Worm (Caenorhabditis elegans) whole organism, young adult: ENCODE data around the gene mca-1.
"Not testable (repeated sequence)": the region's sequence is repeated elsewhere in the genome, so short reads cannot be mapped to it uniquely, and the experiment has no call there.

Experiments used
- F23B12.7 ChIP-seq: sonication (generic microtip); optimal IDR thresholded peaks from 2 replicates; lab custom pipeline; 2017; ENCODE audit warnings: missing genetic modification characterization, mild to moderate bottlenecking, missing compliant biosample characterization, antibody characterized with exemption, moderate library complexity; ENCODE audit not compliant: insufficient read depth
- F33H1.4 ChIP-seq: fragments of 200-800 bp; sonication (Bioruptor generic); IDR thresholded peaks from 2 replicates; pipeline ENCODE4 v1.3.6; 2022; ENCODE audit warnings: missing genetic modification reagents, missing genetic modification characterization, missing compliant biosample characterization
- F52B5.7 ChIP-seq: sonication (generic microtip); optimal IDR thresholded peaks from 2 replicates; lab custom pipeline; 2016; ENCODE audit warnings: mild to moderate bottlenecking, missing genetic modification characterization, missing compliant biosample characterization
- T26A5.8 ChIP-seq: sonication (generic microtip); optimal IDR thresholded peaks from 2 replicates; lab custom pipeline; 2016; ENCODE audit warnings: missing genetic modification characterization, missing compliant biosample characterization
- Y53F4B.3 ChIP-seq: fragments of 200-800 bp; sonication (Bioruptor generic); IDR thresholded peaks from 2 replicates; pipeline ENCODE4 v1.3.6; 2022; ENCODE audit warnings: missing genetic modification reagents, missing genetic modification characterization, missing compliant biosample characterization
- ama-1 ChIP-seq, 3 experiments: fragments of 150-350 bp in 1 of 3; sonication (generic microtip) in 2 of 3; optimal IDR thresholded peaks; 2 replicates each; lab custom pipeline; 2014 to 2018; ENCODE audit warnings: missing biosample characterization in 2 of 3, missing genetic modification characterization in 2 of 3, missing genetic modification reagents in 2 of 3
- attf-3 ChIP-seq: fragments of 200-800 bp; sonication (Bioruptor generic); conservative IDR thresholded peaks from 2 replicates; pipeline ENCODE4 v1.3.6; 2022; ENCODE audit warnings: missing genetic modification reagents, missing genetic modification characterization, missing compliant biosample characterization
- attf-6 ChIP-seq: fragments of 200-800 bp; sonication (Bioruptor generic); IDR thresholded peaks from 2 replicates; pipeline ENCODE4 v1.3.6; 2022; ENCODE audit warnings: missing genetic modification reagents, missing genetic modification characterization, missing compliant biosample characterization
- cebp-1 ChIP-seq, 2 experiments: fragments of 200-800 bp in 1 of 2; sonication (Bioruptor generic) in 1 of 2; sonication (generic microtip) in 1 of 2; IDR thresholded peaks in 1 of 2; optimal IDR thresholded peaks in 1 of 2; 2 replicates each; pipeline versions ENCODE4 v1.3.6 to Lab custom; 2017 to 2022; ENCODE audit warnings: missing compliant biosample characterization in 2 of 2, missing genetic modification characterization in 2 of 2, mild to moderate bottlenecking in 1 of 2, missing genetic modification reagents in 1 of 2, moderate library complexity in 1 of 2
- ceh-58 ChIP-seq: fragments of 200-800 bp; sonication (Bioruptor generic); IDR thresholded peaks from 2 replicates; pipeline ENCODE4 v1.3.6; 2022; ENCODE audit warnings: missing genetic modification characterization, missing compliant biosample characterization
- ceh-79 ChIP-seq: sonication (generic microtip); optimal IDR thresholded peaks from 2 replicates; lab custom pipeline; 2017; ENCODE audit warnings: mild to moderate bottlenecking, missing genetic modification characterization, missing compliant biosample characterization
- dox-1 ChIP-seq: fragments of 200-800 bp; sonication (Bioruptor generic); IDR thresholded peaks from 2 replicates; pipeline ENCODE4 v1.3.6; 2022; ENCODE audit warnings: missing genetic modification reagents, missing genetic modification characterization, missing compliant biosample characterization
- dpl-1 ChIP-seq: fragments of 150-350 bp; optimal IDR thresholded peaks from 2 replicates; lab custom pipeline; 2014; ENCODE audit warnings: missing biosample characterization, missing genetic modification reagents, missing genetic modification characterization
- ets-4 ChIP-seq: fragments of 200-800 bp; sonication (Bioruptor generic); optimal IDR thresholded peaks from 2 replicates; lab custom pipeline; 2018; ENCODE audit warnings: mild to moderate bottlenecking, missing genetic modification characterization, missing compliant biosample characterization
- fkh-3 ChIP-seq: sonication (generic microtip); optimal IDR thresholded peaks from 2 replicates; lab custom pipeline; 2016; ENCODE audit warnings: mild to moderate bottlenecking, missing genetic modification characterization, missing compliant biosample characterization
- gei-17 ChIP-seq: fragments of 200-800 bp; sonication (Bioruptor generic); optimal IDR thresholded peaks from 2 replicates; lab custom pipeline; 2018; ENCODE audit warnings: mild to moderate bottlenecking, missing genetic modification characterization, missing compliant biosample characterization
- hlh-12 ChIP-seq: sonication (generic microtip); optimal IDR thresholded peaks from 2 replicates; lab custom pipeline; 2016; ENCODE audit warnings: missing genetic modification characterization, missing compliant biosample characterization
- hmg-20 ChIP-seq: fragments of 200-800 bp; sonication (Bioruptor generic); IDR thresholded peaks from 2 replicates; pipeline ENCODE4 v1.3.6; 2022; ENCODE audit warnings: missing genetic modification reagents, missing genetic modification characterization, missing compliant biosample characterization
- let-526 ChIP-seq: fragments of 200-800 bp; sonication (Bioruptor generic); IDR thresholded peaks from 2 replicates; pipeline ENCODE4 v1.3.6; 2022; ENCODE audit warnings: missing genetic modification reagents, missing genetic modification characterization, missing compliant biosample characterization
- lin-35 ChIP-seq, 3 experiments: fragments of 150-350 bp in 2 of 3; sonication (generic microtip) in 1 of 3; optimal IDR thresholded peaks; 2 replicates each; lab custom pipeline; 2014 to 2018; ENCODE audit warnings: missing biosample characterization in 3 of 3, missing genetic modification characterization in 3 of 3, missing genetic modification reagents in 3 of 3
- lsy-27 ChIP-seq: sonication (generic microtip); optimal IDR thresholded peaks from 2 replicates; lab custom pipeline; 2017; ENCODE audit warnings: missing genetic modification characterization, mild to moderate bottlenecking, missing compliant biosample characterization, antibody characterized with exemption, missing genotype, borderline replicate concordance; ENCODE audit not compliant: insufficient read depth
- madf-3 ChIP-seq: fragments of 200-800 bp; sonication (Bioruptor generic); IDR thresholded peaks from 2 replicates; pipeline ENCODE4 v1.3.6; 2022; ENCODE audit warnings: missing genetic modification reagents, missing genetic modification characterization, missing compliant biosample characterization
- madf-8 ChIP-seq: fragments of 200-800 bp; sonication (Bioruptor generic); conservative IDR thresholded peaks from 2 replicates; pipeline ENCODE4 v1.3.6; 2022; ENCODE audit warnings: missing genetic modification reagents, missing genetic modification characterization, missing compliant biosample characterization
- mes-4 ChIP-seq: sonication (generic microtip); optimal IDR thresholded peaks from 2 replicates; lab custom pipeline; 2016; ENCODE audit warnings: missing genotype, missing genetic modification characterization, missing compliant biosample characterization
- nfya-2 ChIP-seq: fragments of 200-800 bp; sonication (Bioruptor generic); IDR thresholded peaks from 2 replicates; pipeline ENCODE4 v1.3.6; 2022; ENCODE audit warnings: missing genetic modification reagents, missing genetic modification characterization, missing compliant biosample characterization
- nhr-179 ChIP-seq: sonication (generic microtip); optimal IDR thresholded peaks from 2 replicates; lab custom pipeline; 2016; ENCODE audit warnings: mild to moderate bottlenecking, missing genetic modification characterization, missing compliant biosample characterization
- nhr-80 ChIP-seq: sonication (generic microtip); optimal IDR thresholded peaks from 2 replicates; lab custom pipeline; 2016; ENCODE audit warnings: missing genetic modification characterization, missing compliant biosample characterization
- rec-8 ChIP-seq, 2 experiments: sonication (generic microtip); optimal IDR thresholded peaks; 2 replicates each; lab custom pipeline; 2016; ENCODE audit warnings: mild to moderate bottlenecking in 2 of 2, missing genetic modification characterization in 2 of 2, missing genetic modification reagents in 2 of 2, missing genotype in 2 of 2, missing biosample characterization in 1 of 2, missing compliant biosample characterization in 1 of 2, moderate library complexity in 1 of 2
- repo-1 ChIP-seq: sonication (generic microtip); optimal IDR thresholded peaks from 2 replicates; lab custom pipeline; 2017; ENCODE audit warnings: mild to moderate bottlenecking, missing genetic modification characterization, missing compliant biosample characterization
- sdz-38 ChIP-seq: sonication (generic microtip); optimal IDR thresholded peaks from 2 replicates; lab custom pipeline; 2016; ENCODE audit warnings: missing genotype, missing genetic modification characterization, missing compliant biosample characterization
- snpc-1.3 ChIP-seq: sonication (generic microtip); optimal IDR thresholded peaks from 2 replicates; lab custom pipeline; 2017; ENCODE audit warnings: missing genetic modification characterization, mild to moderate bottlenecking, missing compliant biosample characterization, antibody characterized with exemption, moderate library complexity, missing genotype, missing genetic modification reagents; ENCODE audit not compliant: insufficient read depth
- snpc-4 ChIP-seq, 5 experiments: fragments of 150-350 bp in 1 of 5; sonication (generic microtip) in 4 of 5; optimal IDR thresholded peaks; 2 replicates each; lab custom pipeline; 2014 to 2018; ENCODE audit warnings: missing genetic modification characterization in 5 of 5, missing biosample characterization in 3 of 5, antibody characterized with exemption in 2 of 5, mild to moderate bottlenecking in 2 of 5, missing compliant biosample characterization in 2 of 5, missing genotype in 2 of 5, moderate library complexity in 2 of 5, missing genetic modification reagents in 1 of 5
- unc-62 ChIP-seq: fragments of 150-350 bp; optimal IDR thresholded peaks from 2 replicates; lab custom pipeline; 2014; ENCODE audit warnings: missing biosample characterization, missing genetic modification reagents, missing genetic modification characterization
- xnd-1 ChIP-seq: sonication (generic microtip); optimal IDR thresholded peaks from 2 replicates; lab custom pipeline; 2016; ENCODE audit warnings: missing genotype, missing genetic modification reagents, missing genetic modification characterization, missing compliant biosample characterization
- zim-3 ChIP-seq: sonication (generic microtip); optimal IDR thresholded peaks from 2 replicates; lab custom pipeline; 2017; ENCODE audit warnings: mild to moderate bottlenecking, missing genetic modification characterization, moderate library complexity, missing compliant biosample characterization
- ztf-22 ChIP-seq: fragments of 200-800 bp; sonication (Bioruptor generic); optimal IDR thresholded peaks from 2 replicates; lab custom pipeline; 2018; ENCODE audit warnings: mild to moderate bottlenecking, missing genetic modification characterization, moderate library complexity, missing compliant biosample characterization
- ztf-25 ChIP-seq: fragments of 200-800 bp; sonication (Bioruptor generic); IDR thresholded peaks from 2 replicates; pipeline ENCODE4 v1.3.6; 2022; ENCODE audit warnings: missing genetic modification reagents, missing genetic modification characterization, missing compliant biosample characterization
- ztf-6 ChIP-seq: fragments of 200-800 bp; sonication (Bioruptor generic); IDR thresholded peaks from 2 replicates; pipeline ENCODE4 v1.3.6; 2022; ENCODE audit warnings: missing genetic modification reagents, missing genetic modification characterization, missing compliant biosample characterization

The mca-1 gene

DNA sequence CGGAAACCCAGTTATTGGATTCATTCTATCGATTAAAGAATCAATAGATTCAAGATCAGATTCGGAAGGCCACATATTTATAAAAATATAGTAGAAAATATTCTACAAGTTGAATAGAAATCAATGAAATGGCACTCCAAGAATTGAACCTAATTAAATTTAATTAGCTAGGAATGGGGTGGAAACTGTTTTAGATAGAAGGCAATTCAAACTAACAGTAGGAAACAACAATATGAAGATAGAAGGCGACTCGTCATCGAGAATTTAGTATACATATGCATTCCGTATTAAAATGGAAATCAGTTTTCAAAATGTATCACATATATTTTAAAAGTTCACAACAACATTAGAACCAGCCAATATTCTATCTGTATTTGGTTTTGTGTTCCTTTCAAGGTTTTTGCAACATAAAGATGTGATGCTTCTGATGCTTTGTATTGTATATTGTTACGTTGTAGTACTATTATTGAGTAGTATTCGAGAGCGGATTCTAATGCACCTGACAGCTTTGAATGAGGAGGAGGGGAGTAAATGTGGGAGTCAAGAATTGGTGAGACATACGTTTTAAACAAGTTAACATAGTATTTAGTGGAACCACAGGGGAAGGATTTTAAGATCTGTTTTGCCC lies 38.9 kb downstream of the mca-1 start, which contains the start of the genes F27C8.3 and F27C8.2:
Gene F27C8.3 (minus strand): TSS at position 101 of the 628 bp plus-strand sequence.
Gene F27C8.2 (plus strand): TSS at position 578 of the 628 bp plus-strand sequence.
- not testable (repeated sequence) for TF ChIP-seq T26A5.8, F52B5.7, F23B12.7 (tag; lab: Kevin White, UChicago)

- TF ChIP-seq dox-1 (GFP tag; lab: Robert Waterston, UW) (0 out of 2 replicates have a peak, but pooled peaks have one; percentile 37), fkh-3 (no peak), rec-8 (tag; optimal IDR thresholded peaks at IDR 0.05; lab: Kevin White, UChicago) (no peak), unc-62 (no peak), cebp-1 (GFP tag; IDR thresholded peaks at IDR 0.05; lab: Robert Waterston, UW) (peak; percentile 68; the same call in 1 of the 2 replicates), cebp-1 (tag; optimal IDR thresholded peaks at IDR 0.05; lab: Kevin White, UChicago) (no peak), nhr-80 (tag; lab: Kevin White, UChicago) (peak; percentile 87), F33H1.4 (GFP tag; lab: Robert Waterston, UW) (no peak), ztf-25 (GFP tag; lab: Robert Waterston, UW) (no peak), ets-4 (GFP tag; lab: Kevin White, UChicago) (peak; percentile 75)
Observed at ce11 chrIV:9593456-9593855, 41.3 kb downstream of the mca-1 start, which contains the start of gene spp-18. spp-18 (plus strand) TSS chrIV:9593712.

ce11 chrIV:9592413-9592812 lies 42.3 kb downstream of the mca-1 start, which contains the start of gene pei-1:
pei-1 (minus strand) TSS chrIV:9592513.
- TF ChIP-seq zim-3 (tag; lab: Kevin White, UChicago), result no peak
- TF ChIP-seq nhr-179 (tag; lab: Kevin White, UChicago), result no peak
- no peak for TF ChIP-seq nfya-2 (GFP tag; lab: Robert Waterston, UW)
- TF ChIP-seq madf-8 (GFP tag; lab: Robert Waterston, UW), result no peak
- no peak for TF ChIP-seq snpc-1.3
- no peak for TF ChIP-seq hmg-20 (GFP tag; lab: Robert Waterston, UW)
- TF ChIP-seq Y53F4B.3 (GFP tag; lab: Robert Waterston, UW), result no peak
- no peak for TF ChIP-seq snpc-4 (GFP tag; optimal IDR thresholded peaks at IDR 0.05; lab: Kevin White, UChicago)
- no peak for TF ChIP-seq snpc-4 (tag; optimal IDR thresholded peaks at IDR 0.05; lab: Kevin White, UChicago)
- TF ChIP-seq ztf-6 (GFP tag; lab: Robert Waterston, UW), result no peak
- TF ChIP-seq F23B12.7 (tag; lab: Kevin White, UChicago), result no peak
- no peak for TF ChIP-seq lsy-27
- TF ChIP-seq repo-1 (tag; lab: Kevin White, UChicago), result no peak
- TF ChIP-seq F52B5.7 (tag; lab: Kevin White, UChicago), result no peak
- no peak for TF ChIP-seq dpl-1 (GFP tag; lab: Kevin White, UChicago)
- TF ChIP-seq sdz-38 (tag; lab: Kevin White, UChicago), result no peak
- no peak for TF ChIP-seq let-526 (GFP tag; lab: Robert Waterston, UW)
- no peak for TF ChIP-seq hlh-12 (tag; lab: Kevin White, UChicago)

- no peak for TF ChIP-seq ceh-79
- TF ChIP-seq attf-3 (GFP tag; lab: Robert Waterston, UW), result 0 out of 2 replicates have a peak, but pooled peaks have one; percentile 53
- no peak for TF ChIP-seq gei-17 (GFP tag; lab: Kevin White, UChicago)
- TF ChIP-seq ztf-22 (GFP tag; lab: Kevin White, UChicago), result no peak
- 0 out of 2 replicates have a peak, but pooled peaks have one; percentile 64 for TF ChIP-seq attf-6 (GFP tag; lab: Robert Waterston, UW)
- no peak for TF ChIP-seq ets-4 (GFP tag; lab: Kevin White, UChicago)
- peak; percentile 96 for TF ChIP-seq F33H1.4 (GFP tag; lab: Robert Waterston, UW)
- TF ChIP-seq dox-1 (GFP tag; lab: Robert Waterston, UW), result peak; percentile 80; the same call in 1 of the 2 replicates
- no peak for TF ChIP-seq ama-1 (optimal IDR thresholded peaks at IDR 0.05; lab: Kevin White, UChicago)
- TF ChIP-seq ama-1 (GFP tag; optimal IDR thresholded peaks at IDR 0.05; lab: Kevin White, UChicago), result no peak
- TF ChIP-seq lin-35 (GFP tag; optimal IDR thresholded peaks at IDR 0.05; lab: Kevin White, UChicago), result peak in 1 of 3 experiments; percentile 47
- no peak for TF ChIP-seq F23B12.7 (tag; lab: Kevin White, UChicago)
- TF ChIP-seq xnd-1 (tag; lab: Kevin White, UChicago), result peak; percentile 96
- TF ChIP-seq mes-4 (tag; lab: Kevin White, UChicago), result no peak
- TF ChIP-seq madf-3 (GFP tag; lab: Robert Waterston, UW), result no peak
- TF ChIP-seq ceh-58 (GFP tag; lab: Robert Waterston, UW), result no peak
- TF ChIP-seq nhr-80 (tag; lab: Kevin White, UChicago), result no peak
Observed at ce11 chrIV:9588784-9589457, 45.8 kb downstream of the mca-1 start, which contains the start of gene trcs-1. trcs-1 (minus strand) TSS chrIV:9588834.
